Fruit fly (Drosophila melanogaster): ENCODE results near the gene His2Av.

The His2Av gene

dm6 chr3R:26888086-26888724 lies 21.5 kb downstream of the His2Av start (continued):
- no peak for TF ChIP-seq sqz (GFP tag; optimal IDR thresholded peaks at IDR 0.05)
- no peak for TF ChIP-seq CG10431 (GFP tag; optimal IDR thresholded peaks at IDR 0.05)
- TF ChIP-seq tup (GFP tag; optimal IDR thresholded peaks at IDR 0.05) = no peak
- TF ChIP-seq Max (GFP tag; optimal IDR thresholded peaks at IDR 0.05) = no peak
- no peak for TF ChIP-seq CG15514 (GFP tag; optimal IDR thresholded peaks at IDR 0.05)
- peak; percentile 30; the same call in 1 of the 2 replicates for TF ChIP-seq sob (GFP tag; IDR thresholded peaks at IDR 0.05)
- TF ChIP-seq gcm (GFP tag; optimal IDR thresholded peaks at IDR 0.05) = no peak
- TF ChIP-seq Chrac-16 (GFP tag; optimal IDR thresholded peaks at IDR 0.05) = peak; percentile 13
- no peak for TF ChIP-seq Lhr (GFP tag; optimal IDR thresholded peaks at IDR 0.05)
- peak; percentile 24 for TF ChIP-seq CG8281 (tag; optimal IDR thresholded peaks at IDR 0.05)
- peak; percentile 7 for TF ChIP-seq CG18764 (GFP tag; optimal IDR thresholded peaks at IDR 0.05)
- TF ChIP-seq CG4820 (GFP tag; optimal IDR thresholded peaks at IDR 0.05) = no peak
- peak; percentile 7 for TF ChIP-seq CG17568 (GFP tag; optimal IDR thresholded peaks at IDR 0.05)
- peak in 1 of 3 experiments; percentile 4 for TF ChIP-seq lola (GFP tag; optimal IDR thresholded peaks at IDR 0.05)
- peak; percentile 46 for TF ChIP-seq az2 (GFP tag; optimal IDR thresholded peaks at IDR 0.05)
- TF ChIP-seq Atf3 (GFP tag; optimal IDR thresholded peaks at IDR 0.05) = no peak
- no peak for TF ChIP-seq Dbx (GFP tag; IDR thresholded peaks at IDR 0.05)
- TF ChIP-seq CG11398 (GFP tag; optimal IDR thresholded peaks at IDR 0.05) = no peak
- no peak for TF ChIP-seq tx (GFP tag; optimal IDR thresholded peaks at IDR 0.05)
- no peak for TF ChIP-seq CG3726 (GFP tag; IDR thresholded peaks at IDR 0.05)
- TF ChIP-seq CG34422 (GFP tag; IDR thresholded peaks at IDR 0.05) = no peak
- no peak for TF ChIP-seq twi (tag; optimal IDR thresholded peaks at IDR 0.05)
- TF ChIP-seq HLH54F (GFP tag; optimal IDR thresholded peaks at IDR 0.05) = no peak
- no peak for TF ChIP-seq ato (GFP tag; IDR thresholded peaks at IDR 0.05; ENCODE audit: partially characterized antibody)
- peak; percentile 43 for TF ChIP-seq ATbp (GFP tag; optimal IDR thresholded peaks at IDR 0.05)
- 0 out of 2 replicates have a peak, but pooled peaks have one; percentile 35 for TF ChIP-seq Xrp1 (GFP tag; IDR thresholded peaks at IDR 0.05)
- TF ChIP-seq sim (GFP tag; IDR thresholded peaks at IDR 0.05) = no peak
- no peak for TF ChIP-seq seq (GFP tag; IDR thresholded peaks at IDR 0.05)
- peak; percentile 19 for TF ChIP-seq scrt (GFP tag; optimal IDR thresholded peaks at IDR 0.05)
- no peak for TF ChIP-seq B-H2 (GFP tag; optimal IDR thresholded peaks at IDR 0.05)
- TF ChIP-seq klu (GFP tag; IDR thresholded peaks at IDR 0.05) = no peak
- peak; percentile 78 for TF ChIP-seq gem (tag; optimal IDR thresholded peaks at IDR 0.05)
- no peak for TF ChIP-seq Nf-YA (GFP tag; IDR thresholded peaks at IDR 0.05)
- peak; percentile 3 for TF ChIP-seq CrebB (tag; optimal IDR thresholded peaks at IDR 0.05)
- TF ChIP-seq CG17912 (GFP tag; optimal IDR thresholded peaks at IDR 0.05) = no peak
- TF ChIP-seq CG4360 (GFP tag; IDR thresholded peaks at IDR 0.05) = no peak
- no peak for TF ChIP-seq CG3065 (GFP tag; optimal IDR thresholded peaks at IDR 0.05)
- no peak for TF ChIP-seq CG2129 (GFP tag; IDR thresholded peaks at IDR 0.05; ENCODE audit: partially characterized antibody)
- no peak for TF ChIP-seq Dip3 (GFP tag; optimal IDR thresholded peaks at IDR 0.05)
- TF ChIP-seq Atf-2 (GFP tag; optimal IDR thresholded peaks at IDR 0.05) = no peak
- TF ChIP-seq Dp (GFP tag; optimal IDR thresholded peaks at IDR 0.05) = no peak
- 0 out of 3 replicates have a peak, but pooled peaks have one; percentile 21 for TF ChIP-seq B-H1 (GFP tag; IDR thresholded peaks at IDR 0.05)
- TF ChIP-seq tap (tag; optimal IDR thresholded peaks at IDR 0.05) = peak; percentile 9
- TF ChIP-seq CG9876 (GFP tag; optimal IDR thresholded peaks at IDR 0.05) = no peak
- TF ChIP-seq sc (optimal IDR thresholded peaks at IDR 0.05) = no peak
- TF ChIP-seq sc (GFP tag; optimal IDR thresholded peaks at IDR 0.05) = peak; percentile 12
- peak; percentile 66 for TF ChIP-seq sd (tag; optimal IDR thresholded peaks at IDR 0.05)
- TF ChIP-seq CG1832 (GFP tag; optimal IDR thresholded peaks at IDR 0.05) = no peak
- TF ChIP-seq Ets65A (GFP tag) = peak; percentile 2
- no peak for TF ChIP-seq BEAF-32 (GFP tag; optimal IDR thresholded peaks at IDR 0.05)
